Worm (Caenorhabditis elegans): Measurements from ENCODE around the gene ZK938.12.

DNA sequence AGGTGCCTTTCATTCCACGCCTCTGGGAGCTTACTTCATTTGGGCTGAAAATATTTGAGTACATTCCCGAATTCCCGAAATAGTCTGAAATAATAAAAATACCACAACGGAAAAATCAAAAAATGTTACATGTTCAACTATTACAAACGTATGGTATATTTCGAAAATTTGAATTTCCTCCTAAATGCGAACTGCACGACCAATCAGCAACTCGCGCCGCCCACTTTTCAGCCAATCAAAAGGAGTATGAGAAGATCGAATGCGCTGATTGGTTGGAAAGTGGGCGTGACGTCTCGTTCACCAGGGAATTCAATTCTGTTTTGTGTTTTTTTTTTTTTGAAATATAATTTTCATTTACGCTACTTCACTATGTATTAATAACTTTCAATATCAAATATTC is 37.6 kb downstream of the ZK938.12 start, which contains the start of gene old-1:
- TF ChIP-seq W03F9.2 (tag; optimal IDR thresholded peaks at IDR 0.05) (no peak), him-1 (tag; optimal IDR thresholded peaks at IDR 0.05) (no peak)

All from whole organism, L4/young adult.